Worm (Caenorhabditis elegans) whole organism, mixed stage, embryonic: Measurements from ENCODE around the gene ttc-7.

Experiments used
- blmp-1 ChIP-seq: fragments of 150-350 bp; optimal IDR thresholded peaks from 2 replicates; lab custom pipeline; 2014; ENCODE audit warnings: missing biosample characterization, missing genetic modification characterization
- flh-1 ChIP-seq: fragments of 200-800 bp; sonication (Bioruptor generic); optimal IDR thresholded peaks from 2 replicates; lab custom pipeline; 2018; ENCODE audit warnings: mild to moderate bottlenecking, missing genetic modification characterization, moderate library complexity, missing compliant biosample characterization
- mep-1 ChIP-seq: fragments of 150-350 bp; optimal IDR thresholded peaks from 2 replicates; lab custom pipeline; 2017; ENCODE audit warnings: missing biosample characterization, missing genetic modification reagents, missing genetic modification characterization, inconsistent platforms
- nhr-12 ChIP-seq: fragments of 150-350 bp; optimal IDR thresholded peaks from 2 replicates; lab custom pipeline; 2014; ENCODE audit warnings: missing biosample characterization, missing genetic modification characterization
- nhr-237 ChIP-seq: fragments of 150-350 bp; optimal IDR thresholded peaks from 2 replicates; lab custom pipeline; 2014; ENCODE audit warnings: missing biosample characterization, missing genetic modification characterization
- tbx-8 ChIP-seq: fragments of 200-800 bp; sonication (Bioruptor generic); optimal IDR thresholded peaks from 2 replicates; lab custom pipeline; 2018; ENCODE audit warnings: mild to moderate bottlenecking, missing genetic modification characterization, moderate library complexity, missing compliant biosample characterization
- unc-39 ChIP-seq: fragments of 150-350 bp; optimal IDR thresholded peaks from 2 replicates; lab custom pipeline; 2014; ENCODE audit warnings: missing biosample characterization, missing genetic modification characterization
- unc-62 ChIP-seq: fragments of 150-350 bp; optimal IDR thresholded peaks from 2 replicates; lab custom pipeline; 2014; ENCODE audit warnings: missing biosample characterization, missing genetic modification reagents, missing genetic modification characterization

ce11 chrIII:1853944-1854343, 6.3 kb upstream of the ttc-7 start:
- TF ChIP-seq tbx-8 (no peak), flh-1 (GFP tag; lab: Kevin White, UChicago) (no peak), nhr-237 (tag; lab: Kevin White, UChicago) (no peak), blmp-1 (no peak), unc-62 (GFP tag; lab: Kevin White, UChicago) (no peak), unc-39 (tag; lab: Kevin White, UChicago) (no peak), nhr-12 (tag; lab: Kevin White, UChicago) (no peak), mep-1 (tag; lab: Kevin White, UChicago) (no peak)
